Fruit fly (Drosophila melanogaster) whole organism, embryonic: ENCODE data around the gene CG3038.

Experiments
- Ada2b ChIP-seq: fragments of 200-800 bp; sonication (Bioruptor generic); IDR thresholded peaks from 2 replicates; pipeline ENCODE4 v1.3.6; 2022; ENCODE audit warnings: missing biosample characterization, missing genetic modification characterization
- CG10565 ChIP-seq: fragments of 200-800 bp; sonication (Bioruptor generic); optimal IDR thresholded peaks from 3 replicates; lab custom pipeline; 2016; ENCODE audit warnings: missing biosample characterization, mild to moderate bottlenecking, missing genetic modification characterization
- CG10979 ChIP-seq: fragments of 200-800 bp; sonication (Bioruptor generic); optimal IDR thresholded peaks from 2 replicates; lab custom pipeline; 2018; ENCODE audit warnings: missing biosample characterization, mild to moderate bottlenecking, missing genetic modification characterization, moderate library complexity
- CG12219 ChIP-seq: fragments of 200-800 bp; sonication (Bioruptor generic); optimal IDR thresholded peaks from 3 replicates; lab custom pipeline; 2018; ENCODE audit warnings: missing biosample characterization, mild to moderate bottlenecking, missing genetic modification characterization
- CG12391 ChIP-seq: fragments of 200-800 bp; sonication (Bioruptor generic); optimal IDR thresholded peaks from 3 replicates; lab custom pipeline; 2018; ENCODE audit warnings: missing biosample characterization, mild to moderate bottlenecking, missing genetic modification characterization, moderate library complexity
- CG1602 ChIP-seq: fragments of 200-800 bp; sonication (Bioruptor generic); optimal IDR thresholded peaks from 3 replicates; lab custom pipeline; 2016; ENCODE audit warnings: missing biosample characterization, missing genetic modification characterization
- CG17829 ChIP-seq: fragments of 200-800 bp; optimal IDR thresholded peaks from 2 replicates; lab custom pipeline; 2019; ENCODE audit warnings: missing biosample characterization, mild to moderate bottlenecking, missing genetic modification characterization, moderate library complexity
- CG1832 ChIP-seq: fragments of 200-800 bp; sonication (Bioruptor generic); optimal IDR thresholded peaks from 2 replicates; lab custom pipeline; 2017; ENCODE audit warnings: missing biosample characterization, mild to moderate bottlenecking, missing genetic modification characterization, inconsistent platforms
- CG18476 ChIP-seq: fragments of 200-800 bp; sonication (Bioruptor generic); optimal IDR thresholded peaks from 2 replicates; lab custom pipeline; 2016; ENCODE audit warnings: missing biosample characterization, mild to moderate bottlenecking, missing genetic modification characterization
- CG18764 ChIP-seq: fragments of 200-800 bp; sonication (Bioruptor generic); optimal IDR thresholded peaks from 3 replicates; lab custom pipeline; 2016; ENCODE audit warnings: missing biosample characterization, missing genetic modification characterization
- CG31441 ChIP-seq: fragments of 200-800 bp; sonication (Bioruptor generic); IDR thresholded peaks from 2 replicates; pipeline ENCODE4 v1.3.6; 2022; ENCODE audit warnings: missing biosample characterization, missing genetic modification characterization
- CG4424 ChIP-seq: fragments of 200-800 bp; sonication (Bioruptor generic); optimal IDR thresholded peaks from 3 replicates; lab custom pipeline; 2016; ENCODE audit warnings: missing biosample characterization, missing genetic modification characterization
- CG4730 ChIP-seq: fragments of 200-800 bp; sonication (Bioruptor generic); IDR thresholded peaks from 2 replicates; pipeline ENCODE4 v1.3.6; 2022; ENCODE audit warnings: missing biosample characterization, missing genetic modification characterization
- CG8089 ChIP-seq: fragments of 200-800 bp; sonication (Bioruptor generic); optimal IDR thresholded peaks from 3 replicates; lab custom pipeline; 2016; ENCODE audit warnings: missing biosample characterization, missing genetic modification characterization
- CG9609 ChIP-seq: fragments of 200-800 bp; sonication (Bioruptor generic); optimal IDR thresholded peaks from 3 replicates; lab custom pipeline; 2016; ENCODE audit warnings: missing biosample characterization, missing genetic modification characterization
- D ChIP-seq, 2 experiments: fragments of 200-800 bp in 1 of 2; fragments of >200 bp in 1 of 2; sonication (Bioruptor generic) in 1 of 2; optimal IDR thresholded peaks; 2 replicates in 1 of 2; 3 replicates in 1 of 2; lab custom pipeline; 2017; ENCODE audit warnings: mild to moderate bottlenecking in 1 of 2, missing biosample characterization in 1 of 2, missing genetic modification characterization in 1 of 2, missing genetic modification reagents in 1 of 2
- E2f2 ChIP-seq: fragments of 200-800 bp; sonication (Bioruptor generic); IDR thresholded peaks from 2 replicates; pipeline ENCODE4 v1.3.6; 2022; ENCODE audit warnings: missing biosample characterization, missing genetic modification characterization
- ERR ChIP-seq: fragments of 200-800 bp; sonication (Bioruptor generic); optimal IDR thresholded peaks from 2 replicates; lab custom pipeline; 2016; ENCODE audit warnings: missing biosample characterization, missing genetic modification characterization
- Gug ChIP-seq: fragments of 200-800 bp; sonication (Bioruptor generic); IDR thresholded peaks from 4 replicates; pipeline ENCODE4 v1.3.6; 2022; ENCODE audit warnings: missing biosample characterization, missing genetic modification characterization
- H2.0 ChIP-seq: fragments of 200-800 bp; sonication (Bioruptor generic); IDR thresholded peaks from 2 replicates; pipeline ENCODE4 v1.3.6; 2022; ENCODE audit warnings: missing biosample characterization, missing genetic modification characterization
- Hsf ChIP-seq: fragments of 200-800 bp; sonication (Bioruptor generic); optimal IDR thresholded peaks from 3 replicates; lab custom pipeline; 2016; ENCODE audit warnings: missing biosample characterization, missing genetic modification characterization
- Mad ChIP-seq: fragments of 200-800 bp; sonication (Bioruptor generic); optimal IDR thresholded peaks from 2 replicates; lab custom pipeline; 2016; ENCODE audit warnings: missing biosample characterization, missing genetic modification characterization
- Myb ChIP-seq: fragments of 200-800 bp; sonication (Bioruptor generic); optimal IDR thresholded peaks from 2 replicates; lab custom pipeline; 2016; ENCODE audit warnings: missing biosample characterization, missing genetic modification characterization
- NC2α ChIP-seq: fragments of 200-800 bp; sonication (Bioruptor generic); optimal IDR thresholded peaks from 2 replicates; lab custom pipeline; 2016; ENCODE audit warnings: missing biosample characterization, missing genetic modification characterization
- NC2β ChIP-seq: fragments of 200-800 bp; sonication (Bioruptor generic); optimal IDR thresholded peaks from 2 replicates; lab custom pipeline; 2016; ENCODE audit warnings: missing biosample characterization, missing genetic modification characterization
- Poxn ChIP-seq: fragments of 200-800 bp; sonication (Bioruptor generic); IDR thresholded peaks from 2 replicates; pipeline ENCODE4 v1.3.6; 2022; ENCODE audit warnings: missing biosample characterization, missing genetic modification characterization
- Xrp1 ChIP-seq: fragments of 200-800 bp; sonication (Bioruptor generic); IDR thresholded peaks from 2 replicates; pipeline ENCODE4 v1.3.6; 2022; ENCODE audit warnings: missing biosample characterization, missing genetic modification characterization
- az2 ChIP-seq: fragments of 200-800 bp; sonication (Bioruptor generic); optimal IDR thresholded peaks from 3 replicates; lab custom pipeline; 2016; ENCODE audit warnings: missing biosample characterization, missing genetic modification characterization
- bowl ChIP-seq: fragments of 200-800 bp; sonication (Bioruptor generic); IDR thresholded peaks from 2 replicates; pipeline ENCODE4 v1.3.6; 2022; ENCODE audit warnings: missing biosample characterization, missing genetic modification characterization
- cg ChIP-seq: fragments of 200-800 bp; sonication (Bioruptor generic); optimal IDR thresholded peaks from 3 replicates; lab custom pipeline; 2019; ENCODE audit warnings: missing biosample characterization, mild to moderate bottlenecking, missing genetic modification characterization, moderate library complexity
- chm ChIP-seq: fragments of 200-800 bp; sonication (Bioruptor generic); IDR thresholded peaks from 2 replicates; pipeline ENCODE4 v1.3.6; 2022; ENCODE audit warnings: missing biosample characterization, missing genetic modification characterization
- crc ChIP-seq: fragments of 200-800 bp; sonication (Bioruptor generic); optimal IDR thresholded peaks from 2 replicates; lab custom pipeline; 2016; ENCODE audit warnings: missing biosample characterization, missing genetic modification characterization
- crp ChIP-seq, 2 experiments: fragments of 200-800 bp; sonication (Bioruptor generic); optimal IDR thresholded peaks; 2 replicates in 1 of 2; 3 replicates in 1 of 2; lab custom pipeline; 2017; ENCODE audit warnings: missing biosample characterization in 2 of 2, missing genetic modification characterization in 2 of 2, mild to moderate bottlenecking in 1 of 2, moderate library complexity in 1 of 2
- dimm ChIP-seq: fragments of 200-800 bp; sonication (Bioruptor generic); IDR thresholded peaks from 2 replicates; pipeline ENCODE4 v1.3.6; 2022; ENCODE audit warnings: missing biosample characterization, missing genetic modification characterization
- dmrt99B ChIP-seq: fragments of 200-800 bp; sonication (Bioruptor generic); optimal IDR thresholded peaks from 2 replicates; lab custom pipeline; 2018; ENCODE audit warnings: missing biosample characterization, mild to moderate bottlenecking, missing genetic modification characterization, moderate library complexity
- esg ChIP-seq: fragments of 200-800 bp; sonication (Bioruptor generic); conservative IDR thresholded peaks from 2 replicates; pipeline ENCODE4 v1.3.6; 2022; ENCODE audit warnings: missing biosample characterization, missing genetic modification characterization
- fd3F ChIP-seq: fragments of 200-800 bp; sonication (Bioruptor generic); optimal IDR thresholded peaks from 2 replicates; lab custom pipeline; 2018; ENCODE audit warnings: missing biosample characterization, mild to moderate bottlenecking, missing genetic modification characterization, moderate library complexity
- hb ChIP-seq: fragments of 200-800 bp; sonication (Bioruptor generic); IDR thresholded peaks from 3 replicates; pipeline ENCODE4 v1.3.6; 2022; ENCODE audit warnings: missing biosample characterization, missing genetic modification characterization; ENCODE audit not compliant: partially characterized antibody
- her ChIP-seq: fragments of 200-800 bp; sonication (Bioruptor generic); optimal IDR thresholded peaks from 2 replicates; lab custom pipeline; 2016; ENCODE audit warnings: missing biosample characterization, missing genetic modification characterization
- ind ChIP-seq: fragments of 200-800 bp; sonication (Bioruptor generic); optimal IDR thresholded peaks from 3 replicates; lab custom pipeline; 2016; ENCODE audit warnings: missing biosample characterization, missing genetic modification characterization
- kah ChIP-seq: fragments of 200-800 bp; sonication (Bioruptor generic); optimal IDR thresholded peaks from 2 replicates; lab custom pipeline; 2018; ENCODE audit warnings: missing biosample characterization, mild to moderate bottlenecking, missing genetic modification characterization
- klu ChIP-seq: fragments of 200-800 bp; sonication (Bioruptor generic); IDR thresholded peaks from 2 replicates; pipeline ENCODE4 v1.3.6; 2022; ENCODE audit warnings: missing biosample characterization, missing genetic modification characterization
- lab ChIP-seq: fragments of 200-800 bp; sonication (Bioruptor generic); optimal IDR thresholded peaks from 3 replicates; lab custom pipeline; 2017; ENCODE audit warnings: missing biosample characterization, missing genetic modification characterization, mild to moderate bottlenecking, moderate library complexity, missing genetic modification reagents
- lilli ChIP-seq: fragments of 200-800 bp; sonication (Bioruptor generic); optimal IDR thresholded peaks from 3 replicates; lab custom pipeline; 2016; ENCODE audit warnings: missing biosample characterization, missing genetic modification characterization
- pan ChIP-seq, 4 experiments: fragments of >200 bp in 3 of 4; fragments of 200-800 bp in 1 of 4; sonication (Bioruptor generic) in 1 of 4; optimal IDR thresholded peaks in 3 of 4; IDR thresholded peaks in 1 of 4; 2 replicates each; pipeline versions ENCODE4 v1.3.6 to Lab custom; 2017 to 2022; ENCODE audit warnings: missing biosample characterization in 2 of 4, missing genetic modification characterization in 2 of 4, mixed read lengths in 1 of 4
- psq ChIP-seq: fragments of 200-800 bp; sonication (Bioruptor generic); optimal IDR thresholded peaks from 2 replicates; lab custom pipeline; 2017; ENCODE audit warnings: missing biosample characterization, missing genetic modification characterization
- pum ChIP-seq: fragments of 200-800 bp; sonication (Bioruptor generic); optimal IDR thresholded peaks from 2 replicates; lab custom pipeline; 2016; ENCODE audit warnings: missing biosample characterization, missing genetic modification characterization
- sob ChIP-seq: fragments of 200-800 bp; sonication (Bioruptor generic); IDR thresholded peaks from 2 replicates; pipeline ENCODE4 v1.3.6; 2022; ENCODE audit warnings: missing biosample characterization, missing genetic modification characterization
- tna ChIP-seq: fragments of 200-800 bp; sonication (Bioruptor generic); IDR thresholded peaks from 2 replicates; pipeline ENCODE4 v1.3.6; 2022; ENCODE audit warnings: missing biosample characterization, missing genetic modification characterization; ENCODE audit not compliant: partially characterized antibody
- z ChIP-seq: fragments of 200-800 bp; sonication (Bioruptor generic); IDR thresholded peaks from 3 replicates; pipeline ENCODE4 v1.3.6; 2022; ENCODE audit warnings: missing biosample characterization, missing genetic modification characterization
- zen ChIP-seq: fragments of 200-800 bp; sonication (Bioruptor generic); optimal IDR thresholded peaks from 3 replicates; lab custom pipeline; 2018; ENCODE audit warnings: missing biosample characterization, mild to moderate bottlenecking, missing genetic modification characterization, moderate library complexity

CG3038 gene

DNA sequence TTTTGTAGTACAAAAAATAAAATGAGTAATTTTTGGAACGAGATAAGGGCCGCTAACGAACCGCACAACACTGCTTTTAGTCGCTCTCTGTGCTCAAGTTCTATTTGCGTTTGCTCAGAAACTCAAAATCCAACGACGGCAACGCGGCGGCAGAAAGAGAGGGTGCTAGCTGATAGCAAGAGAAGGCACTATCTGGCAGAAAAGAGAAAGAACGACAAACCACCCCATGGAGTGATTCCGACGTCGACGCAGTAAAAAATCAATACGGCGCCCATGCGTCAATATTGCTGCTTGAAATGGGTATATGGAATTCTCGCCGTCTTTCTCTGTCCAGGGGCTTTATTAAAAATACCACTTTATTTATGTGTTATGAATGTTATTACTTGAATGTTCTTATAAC, 30.4 kb upstream of the CG3038 start (continued):
- no peak for TF ChIP-seq CG8089 (GFP tag; lab: Kevin White, UChicago)
- TF ChIP-seq dmrt99B (tag; lab: Kevin White, UChicago): no peak
- TF ChIP-seq z (GFP tag; lab: Robert Waterston, UW): peak; percentile 84
- no peak for TF ChIP-seq Poxn
- no peak for TF ChIP-seq Myb
- no peak for TF ChIP-seq CG17829 (tag; lab: Kevin White, UChicago)
- no peak for TF ChIP-seq CG4424 (GFP tag; lab: Kevin White, UChicago)
- TF ChIP-seq bowl (GFP tag; lab: Robert Waterston, UW): no peak
- no peak for TF ChIP-seq CG10565
- TF ChIP-seq pum: no peak
- TF ChIP-seq psq (GFP tag; lab: Kevin White, UChicago): no peak
- no peak for TF ChIP-seq ind (GFP tag; lab: Kevin White, UChicago)
- no peak for TF ChIP-seq D (optimal IDR thresholded peaks at IDR 0.05; lab: Kevin White, UChicago)
- no peak for TF ChIP-seq D (GFP tag; optimal IDR thresholded peaks at IDR 0.05; lab: Kevin White, UChicago)
- no peak for TF ChIP-seq ERR (GFP tag; lab: Kevin White, UChicago)
- TF ChIP-seq lilli (GFP tag; lab: Kevin White, UChicago): no peak
- no peak for TF ChIP-seq lab (GFP tag; lab: Kevin White, UChicago)
- TF ChIP-seq CG31441 (GFP tag; lab: Robert Waterston, UW): no peak; the same call in 1 of the 2 replicates
- no peak for TF ChIP-seq CG10979 (tag; lab: Kevin White, UChicago)
- no peak for TF ChIP-seq H2.0 (GFP tag; lab: Robert Waterston, UW)
- no peak for TF ChIP-seq CG12391
- no peak for TF ChIP-seq fd3F (GFP tag; lab: Kevin White, UChicago)
- TF ChIP-seq CG1602 (GFP tag; lab: Kevin White, UChicago): no peak
- peak; percentile 87 for TF ChIP-seq CG1832 (GFP tag; lab: Kevin White, UChicago)
- peak; percentile 70; the same call in 1 of the 2 replicates for TF ChIP-seq chm (GFP tag; lab: Robert Waterston, UW)
- TF ChIP-seq Hsf: no peak
- no peak for TF ChIP-seq cg (GFP tag; lab: Kevin White, UChicago)
- TF ChIP-seq tna: no peak
- no peak for TF ChIP-seq Gug
- TF ChIP-seq Mad: no peak
- TF ChIP-seq az2 (GFP tag; lab: Kevin White, UChicago): no peak
- no peak for TF ChIP-seq klu (GFP tag; lab: Robert Waterston, UW)
- no peak for TF ChIP-seq her (GFP tag; lab: Kevin White, UChicago)
- TF ChIP-seq dimm: no peak
- TF ChIP-seq zen (tag; lab: Kevin White, UChicago): no peak
- TF ChIP-seq CG18764 (GFP tag; lab: Kevin White, UChicago): no peak
- 0 out of 2 replicates have a peak, but pooled peaks have one; percentile 38 for TF ChIP-seq sob (GFP tag; lab: Robert Waterston, UW)
- TF ChIP-seq CG12219 (GFP tag; lab: Kevin White, UChicago): no peak
- TF ChIP-seq Xrp1 (GFP tag; lab: Robert Waterston, UW): peak; percentile 49
- TF ChIP-seq NC2β: no peak
- no peak for TF ChIP-seq E2f2 (GFP tag; lab: Robert Waterston, UW)
- TF ChIP-seq esg (GFP tag; lab: Robert Waterston, UW): no peak
- no peak for TF ChIP-seq CG9609
- no peak for TF ChIP-seq crp (GFP tag; optimal IDR thresholded peaks at IDR 0.05; lab: Kevin White, UChicago)
- TF ChIP-seq NC2α (GFP tag; lab: Kevin White, UChicago): no peak
- TF ChIP-seq hb (GFP tag; lab: Robert Waterston, UW): no peak
- no peak for TF ChIP-seq CG18476 (GFP tag; lab: Kevin White, UChicago)
- no peak for TF ChIP-seq Ada2b (GFP tag; lab: Robert Waterston, UW)
- TF ChIP-seq pan (optimal IDR thresholded peaks at IDR 0.05; lab: Kevin White, UChicago): no peak
- peak in 1 of 2 experiments; percentile 11 for TF ChIP-seq pan (GFP tag; optimal IDR thresholded peaks at IDR 0.05 in 1 of 2, IDR thresholded peaks at IDR 0.05 in 1 of 2)
- no peak for TF ChIP-seq crc
- no peak for TF ChIP-seq CG4730 (GFP tag; lab: Robert Waterston, UW)
- TF ChIP-seq kah (GFP tag; lab: Kevin White, UChicago): peak; percentile 7
